Worm (Caenorhabditis elegans): ENCODE results near the gene pxmp-4.

DNA sequence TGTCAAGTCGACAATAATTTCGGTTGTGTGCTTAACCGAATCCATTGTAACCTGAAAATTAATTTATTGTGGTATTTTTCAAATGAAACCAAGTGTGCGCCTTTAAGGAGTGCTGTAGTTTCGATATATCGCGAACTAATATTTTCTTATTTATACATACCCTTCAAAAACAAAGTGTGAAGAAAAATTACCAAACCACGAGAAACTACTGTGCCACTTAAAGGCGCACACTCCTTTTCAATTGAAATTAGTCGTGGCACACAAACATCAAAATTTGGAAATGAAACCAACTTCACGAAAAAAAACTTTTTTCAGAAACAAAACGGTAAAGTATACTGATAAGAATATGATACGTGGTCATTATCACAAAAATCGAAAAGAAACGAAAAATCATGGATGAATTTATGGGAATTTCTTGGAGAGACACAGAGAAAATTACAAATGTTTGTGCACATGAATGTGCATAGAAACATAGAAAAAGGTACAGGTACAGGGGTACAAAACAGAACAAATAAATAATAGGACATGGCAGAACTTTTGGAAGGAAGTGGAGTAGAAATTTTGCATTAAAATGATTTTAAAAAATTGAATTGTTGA lies 46.3 kb upstream of the pxmp-4 start, which contains the start of gene spl-1:
- TF ChIP-seq ztf-23 (GFP tag; IDR thresholded peaks at IDR 0.05) (no peak), ztf-29 (GFP tag; IDR thresholded peaks at IDR 0.05) (no peak), ref-1 (GFP tag; conservative IDR thresholded peaks at IDR 0.05) (no peak), klf-2 (GFP tag; conservative IDR thresholded peaks at IDR 0.05) (no peak), cog-1 (tag; optimal IDR thresholded peaks at IDR 0.05) (no peak), T22C8.4 (GFP tag; IDR thresholded peaks at IDR 0.05) (no peak), flt-1 (GFP tag; IDR thresholded peaks at IDR 0.05) (no peak)

Measured in whole organism, midembryonic.